Worm (Caenorhabditis elegans) whole organism, young adult: ENCODE results near the gene T24E12.3.

Experiments used
- let-526 ChIP-seq: fragments of 200-800 bp; sonication (Bioruptor generic); IDR thresholded peaks from 2 replicates; pipeline ENCODE4 v1.3.6; 2022; ENCODE audit warnings: missing genetic modification reagents, missing genetic modification characterization, missing compliant biosample characterization
- lsy-27 ChIP-seq: sonication (generic microtip); optimal IDR thresholded peaks from 2 replicates; lab custom pipeline; 2017; ENCODE audit warnings: missing genetic modification characterization, mild to moderate bottlenecking, missing compliant biosample characterization, antibody characterized with exemption, missing genotype, borderline replicate concordance; ENCODE audit not compliant: insufficient read depth
- nfya-1 ChIP-seq: sonication (generic microtip); optimal IDR thresholded peaks from 2 replicates; lab custom pipeline; 2017; ENCODE audit warnings: antibody characterized with exemption, missing compliant biosample characterization, missing genetic modification characterization, borderline replicate concordance; ENCODE audit not compliant: insufficient read depth
- rec-8 ChIP-seq, 2 experiments: sonication (generic microtip); optimal IDR thresholded peaks; 2 replicates each; lab custom pipeline; 2016; ENCODE audit warnings: mild to moderate bottlenecking in 2 of 2, missing genetic modification characterization in 2 of 2, missing genetic modification reagents in 2 of 2, missing genotype in 2 of 2, missing biosample characterization in 1 of 2, missing compliant biosample characterization in 1 of 2, moderate library complexity in 1 of 2

ce11 chrII:3747405-3747804, 28.4 kb upstream of the T24E12.3 start, which contains the start of gene fbxb-92:
- TF ChIP-seq let-526 (no peak), nfya-1 (tag; lab: Kevin White, UChicago) (no peak), lsy-27 (tag; lab: Kevin White, UChicago) (no peak), rec-8 (tag; optimal IDR thresholded peaks at IDR 0.05; lab: Kevin White, UChicago) (no peak)
